Fruit fly (Drosophila melanogaster) whole organism, pupa: ENCODE data around the gene CG18662.

ENCODE experiments used
- CG34367 ChIP-seq: fragments of 200-800 bp; sonication (Bioruptor generic); optimal IDR thresholded peaks from 2 replicates; lab custom pipeline; 2018; ENCODE audit warnings: missing biosample characterization, mild to moderate bottlenecking, missing genetic modification characterization
- CG8301 ChIP-seq: fragments of 200-800 bp; sonication (Bioruptor generic); optimal IDR thresholded peaks from 2 replicates; lab custom pipeline; 2018; ENCODE audit warnings: missing biosample characterization, mild to moderate bottlenecking, missing genetic modification characterization
- EcR ChIP-seq: fragments of 200-800 bp; sonication (Bioruptor generic); optimal IDR thresholded peaks from 3 replicates; lab custom pipeline; 2019; ENCODE audit warnings: missing biosample characterization, missing genetic modification characterization, mild to moderate bottlenecking, moderate library complexity, missing genetic modification reagents
- Pif1A ChIP-seq: fragments of 200-800 bp; sonication (Bioruptor generic); optimal IDR thresholded peaks from 3 replicates; lab custom pipeline; 2016; ENCODE audit warnings: missing biosample characterization, missing genetic modification characterization
- Snoo ChIP-seq: fragments of 200-800 bp; sonication (Bioruptor generic); optimal IDR thresholded peaks from 3 replicates; lab custom pipeline; 2017; ENCODE audit warnings: missing biosample characterization, mild to moderate bottlenecking, missing genetic modification characterization, inconsistent platforms
- fd96Ca ChIP-seq: fragments of 200-800 bp; sonication (Bioruptor generic); IDR thresholded peaks from 3 replicates; pipeline ENCODE4 v1.3.6; 2022; ENCODE audit warnings: missing biosample characterization, missing genetic modification characterization
- rn ChIP-seq: fragments of 200-800 bp; sonication (Bioruptor generic); IDR thresholded peaks from 2 replicates; pipeline ENCODE4 v1.3.6; 2022; ENCODE audit warnings: missing biosample characterization, missing genetic modification characterization

DNA sequence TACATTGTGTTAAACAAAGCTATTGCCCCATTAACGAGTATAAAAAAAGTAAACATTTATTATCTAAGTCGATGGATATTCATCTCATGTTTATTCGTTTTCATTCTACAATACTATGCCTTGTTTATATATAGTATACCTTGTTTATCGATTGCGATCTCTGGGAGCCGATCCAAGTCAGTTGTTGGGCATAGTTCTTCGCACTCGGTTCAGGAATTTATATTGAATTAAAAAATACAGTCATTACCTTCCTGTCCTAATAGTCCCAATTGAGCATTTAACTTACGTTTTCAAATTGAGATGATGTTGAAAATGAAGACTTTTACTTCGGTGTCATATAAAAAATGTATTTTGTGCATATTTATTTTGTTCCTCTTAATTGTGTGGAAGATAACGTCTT, 15.8 kb upstream of the CG18662 start, which contains the start of gene CG32984:
- no peak for TF ChIP-seq CG34367 (tag; lab: Kevin White, UChicago)
- no peak for TF ChIP-seq EcR
- TF ChIP-seq rn (GFP tag; lab: Robert Waterston, UW) = no peak
- TF ChIP-seq Snoo = no peak
- TF ChIP-seq CG8301 (tag; lab: Kevin White, UChicago) = no peak
- no peak for TF ChIP-seq fd96Ca (GFP tag; lab: Robert Waterston, UW)
- no peak for TF ChIP-seq Pif1A (GFP tag; lab: Kevin White, UChicago)
